Worm (Caenorhabditis elegans): ENCODE measurements around the gene T12G3.6.

The T12G3.6 gene

ce11 chrIV:12044844-12045738 lies 14.0 kb upstream of the T12G3.6 start:
- no peak for TF ChIP-seq unc-62 (GFP tag; optimal IDR thresholded peaks at IDR 0.05)

ce11 chrIV:12043054-12043453 lies 12.0 kb upstream of the T12G3.6 start:
- no peak for TF ChIP-seq unc-62 (GFP tag; optimal IDR thresholded peaks at IDR 0.05)

ce11 chrIV:12040431-12040830 lies 9.4 kb upstream of the T12G3.6 start:
- no peak for TF ChIP-seq unc-62 (GFP tag; optimal IDR thresholded peaks at IDR 0.05)

ce11 chrIV:12036924-12037323 lies 5.9 kb upstream of the T12G3.6 start:
- no peak for TF ChIP-seq unc-62 (GFP tag; optimal IDR thresholded peaks at IDR 0.05)

- TF ChIP-seq unc-62 (GFP tag; optimal IDR thresholded peaks at IDR 0.05), result no peak
Observed at ce11 chrIV:12035422-12035821, 4.4 kb upstream of the T12G3.6 start.

ce11 chrIV:12034776-12035175 lies 3.7 kb upstream of the T12G3.6 start:
- no peak for TF ChIP-seq unc-62 (GFP tag; optimal IDR thresholded peaks at IDR 0.05)

ce11 chrIV:12033985-12034384 lies 2.9 kb upstream of the T12G3.6 start, which contains the start of gene sqst-1:
Gene sqst-1 (plus strand): TSS chrIV:12034282.
- no peak for TF ChIP-seq unc-62 (GFP tag; optimal IDR thresholded peaks at IDR 0.05)

ce11 chrIV:12032383-12032782 lies 1.3 kb upstream of the T12G3.6 start:
- no peak for TF ChIP-seq unc-62 (GFP tag; optimal IDR thresholded peaks at IDR 0.05)

- TF ChIP-seq unc-62 (GFP tag; optimal IDR thresholded peaks at IDR 0.05), result no peak
Observed at ce11 chrIV:12029722-12030182, 1.3 kb downstream of the T12G3.6 start, which contains the start of gene T12G3.11. Gene T12G3.11 (minus strand): TSS chrIV:12029772.

ce11 chrIV:12029074-12029473 lies 2.0 kb downstream of the T12G3.6 start, which contains the start of gene tgn-38:
Gene tgn-38 (minus strand): TSS chrIV:12029174.
- no peak for TF ChIP-seq unc-62 (GFP tag; optimal IDR thresholded peaks at IDR 0.05)

- TF ChIP-seq unc-62 (GFP tag; optimal IDR thresholded peaks at IDR 0.05), result no peak
Observed at ce11 chrIV:12021360-12021759, 9.7 kb downstream of the T12G3.6 start.

- no peak for TF ChIP-seq unc-62 (GFP tag; optimal IDR thresholded peaks at IDR 0.05)
Observed at ce11 chrIV:12018920-12019319, 12.2 kb downstream of the T12G3.6 start.

ce11 chrIV:12015586-12015985 lies 15.5 kb downstream of the T12G3.6 start, which contains the start of gene lips-6:
Gene lips-6 (minus strand): TSS chrIV:12015686.
- no peak for TF ChIP-seq unc-62 (GFP tag; optimal IDR thresholded peaks at IDR 0.05)

- TF ChIP-seq unc-62 (GFP tag; optimal IDR thresholded peaks at IDR 0.05), result no peak
Observed at ce11 chrIV:12013120-12013519, 18.0 kb downstream of the T12G3.6 start, which contains the start of gene spe-17. Gene spe-17 (plus strand): TSS chrIV:12013420.

- no peak for TF ChIP-seq unc-62 (GFP tag; optimal IDR thresholded peaks at IDR 0.05)
Observed at ce11 chrIV:12012439-12013003, 18.6 kb downstream of the T12G3.6 start.

ce11 chrIV:12010859-12011258 lies 20.2 kb downstream of the T12G3.6 start, which contains the start of the genes ZK617.26 and unc-22:
Gene ZK617.26 (minus strand): TSS chrIV:12010959.
Gene unc-22 (minus strand): TSS chrIV:12011007.
- TF ChIP-seq unc-62 (GFP tag; optimal IDR thresholded peaks at IDR 0.05), result no peak

- no peak for TF ChIP-seq unc-62 (GFP tag; optimal IDR thresholded peaks at IDR 0.05)
Observed at ce11 chrIV:12010377-12010776, 20.7 kb downstream of the T12G3.6 start.
